Worm (Caenorhabditis elegans) whole organism, L4 larva: Measurements from ENCODE around the gene Y54G2A.37.

Experiments
- nhr-111 ChIP-seq: fragments of 200-800 bp; sonication (Bioruptor generic); optimal IDR thresholded peaks from 2 replicates; lab custom pipeline; 2018; ENCODE audit warnings: mild to moderate bottlenecking, missing genetic modification characterization, missing compliant biosample characterization
- nhr-25 ChIP-seq: sonication (generic microtip); optimal IDR thresholded peaks from 2 replicates; lab custom pipeline; 2017; ENCODE audit warnings: missing genetic modification characterization, mild to moderate bottlenecking, missing compliant biosample characterization, antibody characterized with exemption, moderate library complexity, borderline replicate concordance; ENCODE audit not compliant: insufficient read depth
- nhr-6 ChIP-seq: fragments of 150-350 bp; optimal IDR thresholded peaks from 2 replicates; lab custom pipeline; 2014; ENCODE audit warnings: missing biosample characterization, missing genetic modification characterization
- nhr-76 ChIP-seq: fragments of 150-350 bp; optimal IDR thresholded peaks from 2 replicates; lab custom pipeline; 2014; ENCODE audit warnings: missing biosample characterization, missing genetic modification characterization
- snpc-4 ChIP-seq: fragments of 150-350 bp; optimal IDR thresholded peaks from 2 replicates; lab custom pipeline; 2014; ENCODE audit warnings: missing biosample characterization, missing genetic modification characterization
- unc-62 ChIP-seq, 3 experiments: fragments of 150-350 bp in 1 of 3; sonication (generic microtip); optimal IDR thresholded peaks in 2 of 3; peaks in 1 of 3; 1 replicate in 1 of 3; 2 replicates in 2 of 3; lab custom pipeline; 2014 to 2017; ENCODE audit warnings: missing biosample characterization in 3 of 3, missing genetic modification characterization in 3 of 3, missing genetic modification reagents in 3 of 3, missing genotype in 1 of 3

ce11 chrIV:2817038-2817437 lies 3.5 kb upstream of the Y54G2A.37 start:
- TF ChIP-seq unc-62 (GFP tag; optimal IDR thresholded peaks at IDR 0.05 in 1 of 2; lab: Kevin White, UChicago) (no peak), unc-62 (tag; optimal IDR thresholded peaks at IDR 0.05; lab: Kevin White, UChicago) (no peak), nhr-76 (tag; lab: Kevin White, UChicago) (no peak), nhr-111 (GFP tag; lab: Kevin White, UChicago) (no peak), nhr-6 (tag; lab: Kevin White, UChicago) (no peak), snpc-4 (no peak), nhr-25 (tag; lab: Kevin White, UChicago) (no peak)
